Worm (Caenorhabditis elegans) whole organism, L2 larva: ENCODE data around the gene snb-6.
A peak's percentile ranks its signal among the peaks of the same experiment; 100 is the strongest.

ENCODE experiments used
- C34F6.9 ChIP-seq: fragments of 150-350 bp; optimal IDR thresholded peaks from 2 replicates; lab custom pipeline; 2014; ENCODE audit warnings: missing biosample characterization, missing genetic modification characterization
- F13H6.1 ChIP-seq: sonication (generic microtip); optimal IDR thresholded peaks from 2 replicates; lab custom pipeline; 2016; ENCODE audit warnings: missing genetic modification characterization, missing compliant biosample characterization
- alr-1 ChIP-seq: fragments of 150-350 bp; optimal IDR thresholded peaks from 2 replicates; lab custom pipeline; 2014; ENCODE audit warnings: missing biosample characterization, missing genetic modification characterization
- aly-2 ChIP-seq: fragments of 150-350 bp; optimal IDR thresholded peaks from 2 replicates; lab custom pipeline; 2014; ENCODE audit warnings: missing biosample characterization, missing genetic modification characterization
- ama-1 ChIP-seq: fragments of 150-350 bp; optimal IDR thresholded peaks from 2 replicates; lab custom pipeline; 2018; ENCODE audit warnings: inconsistent platforms
- blmp-1 ChIP-seq: sonication (generic microtip); optimal IDR thresholded peaks from 2 replicates; lab custom pipeline; 2017; ENCODE audit warnings: missing genetic modification characterization, mild to moderate bottlenecking, missing compliant biosample characterization, antibody characterized with exemption, moderate library complexity; ENCODE audit not compliant: insufficient read depth
- ceh-16 ChIP-seq: fragments of 150-350 bp; optimal IDR thresholded peaks from 2 replicates; lab custom pipeline; 2014; ENCODE audit warnings: missing biosample characterization, missing genetic modification characterization
- ceh-82 ChIP-seq: fragments of 150-350 bp; optimal IDR thresholded peaks from 2 replicates; lab custom pipeline; 2014; ENCODE audit warnings: missing biosample characterization, missing genetic modification characterization
- crh-2 ChIP-seq: sonication (generic microtip); optimal IDR thresholded peaks from 2 replicates; lab custom pipeline; 2017; ENCODE audit warnings: missing biosample characterization, missing genetic modification characterization
- dmd-4 ChIP-seq: sonication (generic microtip); optimal IDR thresholded peaks from 2 replicates; lab custom pipeline; 2017; ENCODE audit warnings: missing biosample characterization, missing genetic modification characterization
- egl-27 ChIP-seq: sonication (generic microtip); optimal IDR thresholded peaks from 3 replicates; lab custom pipeline; 2017; ENCODE audit warnings: missing biosample characterization, missing genetic modification reagents, missing genetic modification characterization
- elt-1 ChIP-seq: fragments of 150-350 bp; optimal IDR thresholded peaks from 2 replicates; lab custom pipeline; 2014; ENCODE audit warnings: missing biosample characterization, missing genetic modification characterization
- elt-3 ChIP-seq: sonication (generic microtip); optimal IDR thresholded peaks from 2 replicates; lab custom pipeline; 2017; ENCODE audit warnings: missing biosample characterization, missing genetic modification characterization
- fos-1 ChIP-seq: fragments of 150-350 bp; optimal IDR thresholded peaks from 2 replicates; lab custom pipeline; 2014; ENCODE audit warnings: missing biosample characterization, missing genetic modification characterization
- gmeb-1 ChIP-seq: fragments of 150-350 bp; optimal IDR thresholded peaks from 2 replicates; lab custom pipeline; 2014; ENCODE audit warnings: missing biosample characterization, missing genetic modification characterization
- lin-11 ChIP-seq: fragments of 150-350 bp; sonication (generic microtip); optimal IDR thresholded peaks from 2 replicates; lab custom pipeline; 2014; ENCODE audit warnings: missing biosample characterization, missing genetic modification characterization, inconsistent platforms, mixed read lengths
- lin-13 ChIP-seq: fragments of 150-350 bp; optimal IDR thresholded peaks from 2 replicates; lab custom pipeline; 2014; ENCODE audit warnings: missing biosample characterization, missing genetic modification reagents, missing genetic modification characterization
- lin-39 ChIP-seq: fragments of 150-350 bp; optimal IDR thresholded peaks from 2 replicates; lab custom pipeline; 2014; ENCODE audit warnings: missing biosample characterization, missing genetic modification reagents, missing genetic modification characterization
- lsy-2 ChIP-seq, 2 experiments: fragments of 150-350 bp in 1 of 2; sonication (generic microtip) in 1 of 2; optimal IDR thresholded peaks; 2 replicates each; lab custom pipeline; 2014 to 2017; ENCODE audit warnings: missing biosample characterization in 2 of 2, missing genetic modification characterization in 2 of 2
- mab-5 ChIP-seq: fragments of 150-350 bp; optimal IDR thresholded peaks from 2 replicates; lab custom pipeline; 2014; ENCODE audit warnings: missing biosample characterization, missing genetic modification characterization
- mbf-1 ChIP-seq: sonication (generic microtip); optimal IDR thresholded peaks from 2 replicates; lab custom pipeline; 2017; ENCODE audit warnings: missing biosample characterization, missing genetic modification characterization
- mdl-1 ChIP-seq, 2 experiments: fragments of 150-350 bp in 1 of 2; sonication (generic microtip) in 1 of 2; optimal IDR thresholded peaks; 2 replicates each; lab custom pipeline; 2017; ENCODE audit warnings: missing biosample characterization in 2 of 2, missing genetic modification characterization in 2 of 2
- nhr-10 ChIP-seq: sonication (generic microtip); optimal IDR thresholded peaks from 2 replicates; lab custom pipeline; 2017; ENCODE audit warnings: missing biosample characterization, missing genetic modification characterization
- nhr-11 ChIP-seq: fragments of 150-350 bp; optimal IDR thresholded peaks from 2 replicates; lab custom pipeline; 2014; ENCODE audit warnings: missing biosample characterization, missing genetic modification characterization
- nhr-12 ChIP-seq: fragments of 150-350 bp; optimal IDR thresholded peaks from 2 replicates; lab custom pipeline; 2014; ENCODE audit warnings: missing biosample characterization, missing genetic modification characterization
- nhr-129 ChIP-seq: fragments of 150-350 bp; optimal IDR thresholded peaks from 2 replicates; lab custom pipeline; 2014; ENCODE audit warnings: missing biosample characterization, missing genetic modification characterization
- nhr-21 ChIP-seq: fragments of 150-350 bp; optimal IDR thresholded peaks from 2 replicates; lab custom pipeline; 2014; ENCODE audit warnings: missing biosample characterization, missing genetic modification characterization
- nhr-23 ChIP-seq: fragments of 150-350 bp; optimal IDR thresholded peaks from 2 replicates; lab custom pipeline; 2014; ENCODE audit warnings: missing biosample characterization, missing genetic modification reagents, missing genetic modification characterization
- nhr-237 ChIP-seq: fragments of 150-350 bp; optimal IDR thresholded peaks from 2 replicates; lab custom pipeline; 2014; ENCODE audit warnings: missing biosample characterization, missing genetic modification characterization
- nhr-25 ChIP-seq: fragments of 150-350 bp; sonication (generic microtip); optimal IDR thresholded peaks from 3 replicates; lab custom pipeline; 2014; ENCODE audit warnings: missing biosample characterization, missing genetic modification characterization
- nhr-6 ChIP-seq: fragments of 150-350 bp; optimal IDR thresholded peaks from 2 replicates; lab custom pipeline; 2014; ENCODE audit warnings: missing biosample characterization, missing genetic modification characterization
- nhr-77 ChIP-seq: fragments of 150-350 bp; optimal IDR thresholded peaks from 2 replicates; lab custom pipeline; 2014; ENCODE audit warnings: missing biosample characterization, missing genetic modification characterization
- peb-1 ChIP-seq: fragments of 150-350 bp; optimal IDR thresholded peaks from 2 replicates; lab custom pipeline; 2014; ENCODE audit warnings: missing biosample characterization, missing genetic modification characterization
- sem-4 ChIP-seq: fragments of 150-350 bp; optimal IDR thresholded peaks from 2 replicates; lab custom pipeline; 2014; ENCODE audit warnings: missing biosample characterization, missing genetic modification reagents, missing genetic modification characterization
- skn-1 ChIP-seq: sonication (generic microtip); optimal IDR thresholded peaks from 2 replicates; lab custom pipeline; 2017; ENCODE audit warnings: missing biosample characterization, missing genetic modification characterization
- sma-3 ChIP-seq: sonication (generic microtip); optimal IDR thresholded peaks from 2 replicates; lab custom pipeline; 2016; ENCODE audit warnings: missing genetic modification reagents, missing genetic modification characterization, missing compliant biosample characterization
- sma-9 ChIP-seq, 2 experiments: fragments of 150-350 bp in 1 of 2; sonication (generic microtip) in 1 of 2; optimal IDR thresholded peaks; 2 replicates each; lab custom pipeline; 2014 to 2016; ENCODE audit warnings: missing genetic modification characterization in 2 of 2, mild to moderate bottlenecking in 1 of 2, missing biosample characterization in 1 of 2, missing compliant biosample characterization in 1 of 2, missing genetic modification reagents in 1 of 2, moderate library complexity in 1 of 2
- snpc-4 ChIP-seq: fragments of 150-350 bp; optimal IDR thresholded peaks from 2 replicates; lab custom pipeline; 2014; ENCODE audit warnings: missing biosample characterization, missing genetic modification characterization
- unc-39 ChIP-seq: fragments of 150-350 bp; optimal IDR thresholded peaks from 2 replicates; lab custom pipeline; 2014; ENCODE audit warnings: missing biosample characterization, missing genetic modification characterization
- unc-55 ChIP-seq: fragments of 150-350 bp; sonication (generic microtip); optimal IDR thresholded peaks from 3 replicates; lab custom pipeline; 2014; ENCODE audit warnings: missing biosample characterization, missing genetic modification reagents, missing genetic modification characterization
- unc-62 ChIP-seq: fragments of 150-350 bp; optimal IDR thresholded peaks from 2 replicates; lab custom pipeline; 2014; ENCODE audit warnings: missing biosample characterization, missing genetic modification reagents, missing genetic modification characterization
- ztf-1 ChIP-seq: fragments of 200-800 bp; sonication (Bioruptor generic); conservative IDR thresholded peaks from 2 replicates; pipeline ENCODE4 v1.3.6; 2022; ENCODE audit warnings: missing genetic modification characterization, missing compliant biosample characterization
- ztf-4 ChIP-seq: fragments of 150-350 bp; optimal IDR thresholded peaks from 2 replicates; lab custom pipeline; 2014; ENCODE audit warnings: missing biosample characterization, missing genetic modification characterization

The snb-6 gene

DNA sequence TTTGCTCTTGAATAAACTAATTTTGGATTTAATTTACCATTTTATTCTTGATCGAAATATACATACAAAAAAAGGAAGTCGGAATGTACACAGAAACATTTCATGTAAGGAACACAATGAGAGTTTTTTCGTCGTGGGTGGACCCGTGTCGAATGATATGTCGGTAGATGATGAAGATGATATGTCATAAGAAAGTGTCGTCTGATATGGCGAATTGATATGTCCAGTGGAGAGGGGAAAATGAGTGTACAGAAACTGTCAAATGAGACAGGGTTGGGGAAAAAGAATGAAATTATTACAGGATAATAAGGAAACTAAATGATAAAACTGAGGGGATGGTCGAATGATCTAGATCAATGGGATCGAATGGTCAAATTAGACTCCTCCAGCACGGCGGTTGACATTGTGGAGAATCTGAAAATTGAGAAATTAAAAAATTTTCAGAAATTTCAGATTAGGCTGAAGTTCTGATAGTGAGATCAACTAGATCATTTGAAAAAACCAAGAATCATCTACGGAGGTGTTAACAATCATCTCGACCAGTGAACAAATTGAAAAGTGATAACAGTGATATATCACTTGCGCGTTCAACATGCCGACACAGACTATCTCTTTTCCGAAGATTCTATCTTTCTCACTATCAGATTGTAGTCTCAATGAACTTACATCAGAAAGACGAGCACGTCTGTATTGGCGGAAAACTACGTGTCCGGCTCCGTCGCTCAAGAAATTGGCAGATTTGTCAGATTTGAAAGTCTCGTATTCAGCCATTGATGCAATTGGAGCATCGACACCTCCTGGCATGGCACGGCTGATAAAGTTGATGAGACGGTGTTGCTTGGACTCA lies 39.1 kb downstream of the snb-6 start:
- TF ChIP-seq sma-9 (GFP tag; optimal IDR thresholded peaks at IDR 0.05; lab: Kevin White, UChicago) (peak; percentile 78), sma-9 (tag; optimal IDR thresholded peaks at IDR 0.05; lab: Kevin White, UChicago) (no peak), fos-1 (peak; percentile 37), unc-62 (GFP tag; lab: Kevin White, UChicago) (no peak), nhr-129 (tag; lab: Kevin White, UChicago) (peak; percentile 1), C34F6.9 (tag; lab: Kevin White, UChicago) (no peak), nhr-77 (no peak), mab-5 (tag; lab: Kevin White, UChicago) (no peak), blmp-1 (tag; lab: Kevin White, UChicago) (peak; percentile 10), nhr-6 (tag; lab: Kevin White, UChicago) (no peak), ztf-4 (peak; percentile 39), nhr-21 (tag; lab: Kevin White, UChicago) (peak; percentile 89), sma-3 (GFP tag; lab: Kevin White, UChicago) (peak; percentile 14), F13H6.1 (tag; lab: Kevin White, UChicago) (no peak), nhr-237 (tag; lab: Kevin White, UChicago) (no peak), nhr-25 (tag; lab: Kevin White, UChicago) (peak; percentile 49), ama-1 (lab: Kevin White, UChicago) (peak; percentile 93)

- TF ChIP-seq lin-39 (tag; lab: Kevin White, UChicago) = no peak
- peak; percentile 8 for TF ChIP-seq sma-3 (GFP tag; lab: Kevin White, UChicago)
- peak in 1 of 2 experiments; percentile 38 for TF ChIP-seq lsy-2 (tag; optimal IDR thresholded peaks at IDR 0.05; lab: Kevin White, UChicago)
- TF ChIP-seq nhr-21 (tag; lab: Kevin White, UChicago) = peak; percentile 67
- TF ChIP-seq lin-13 (GFP tag; lab: Kevin White, UChicago) = peak; percentile 14
- TF ChIP-seq nhr-25 (tag; lab: Kevin White, UChicago) = peak; percentile 84
- TF ChIP-seq sma-9 (GFP tag; optimal IDR thresholded peaks at IDR 0.05; lab: Kevin White, UChicago) = peak; percentile 40
- no peak for TF ChIP-seq sma-9 (tag; optimal IDR thresholded peaks at IDR 0.05; lab: Kevin White, UChicago)
- TF ChIP-seq mdl-1 (tag; optimal IDR thresholded peaks at IDR 0.05; lab: Kevin White, UChicago) = no peak
- TF ChIP-seq ceh-16 = no peak
Observed at ce11 chrII:8818978-8819896, 40.3 kb downstream of the snb-6 start, which contains the start of gene F46C5.10. Gene F46C5.10, minus strand, starts transcription at chrII:8819028.

DNA sequence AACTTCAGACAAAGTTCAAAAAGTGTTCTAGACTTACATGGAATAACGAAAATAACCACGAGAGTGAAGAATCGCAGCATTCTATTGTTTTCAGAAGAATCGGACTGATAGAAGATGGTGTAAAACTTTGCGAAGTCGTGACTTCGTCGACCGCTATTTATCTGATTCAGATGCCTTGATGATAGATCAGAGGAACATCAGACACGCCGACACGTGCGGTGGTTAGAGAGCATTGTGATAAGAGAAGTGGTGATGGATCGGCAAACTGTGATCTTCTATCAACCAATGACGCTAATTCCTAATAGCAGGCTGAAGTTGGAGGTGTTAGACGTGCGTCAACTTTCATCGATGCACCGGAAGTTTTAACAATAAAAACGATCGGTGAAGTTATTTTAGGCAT lies 41.2 kb downstream of the snb-6 start:
- TF ChIP-seq mbf-1 (tag; lab: Kevin White, UChicago) (no peak), gmeb-1 (tag; lab: Kevin White, UChicago) (peak; percentile 14), C34F6.9 (tag; lab: Kevin White, UChicago) (no peak), nhr-237 (tag; lab: Kevin White, UChicago) (no peak), mab-5 (tag; lab: Kevin White, UChicago) (no peak), nhr-11 (tag; lab: Kevin White, UChicago) (no peak), nhr-77 (no peak), dmd-4 (tag; lab: Kevin White, UChicago) (no peak), fos-1 (no peak), ztf-1 (GFP tag; lab: Robert Waterston, UW) (no peak), ceh-16 (no peak), unc-39 (tag; lab: Kevin White, UChicago) (no peak), egl-27 (tag; lab: Kevin White, UChicago) (peak; percentile 61), elt-3 (tag; lab: Kevin White, UChicago) (no peak), nhr-23 (no peak), alr-1 (tag; lab: Kevin White, UChicago) (no peak), aly-2 (no peak), nhr-21 (tag; lab: Kevin White, UChicago) (peak; percentile 92), nhr-10 (tag; lab: Kevin White, UChicago) (no peak), ceh-82 (tag; lab: Kevin White, UChicago) (no peak), lin-39 (tag; lab: Kevin White, UChicago) (no peak), unc-55 (GFP tag; lab: Kevin White, UChicago) (no peak), snpc-4 (tag; lab: Kevin White, UChicago) (no peak), mdl-1 (tag; optimal IDR thresholded peaks at IDR 0.05; lab: Kevin White, UChicago) (peak; percentile 34 to 47), F13H6.1 (tag; lab: Kevin White, UChicago) (peak; percentile 2), skn-1 (tag; lab: Kevin White, UChicago) (no peak), lin-11 (tag; lab: Kevin White, UChicago) (no peak), sem-4 (no peak), crh-2 (tag; lab: Kevin White, UChicago) (peak; percentile 22), elt-1 (tag; lab: Kevin White, UChicago) (no peak), ztf-4 (no peak), blmp-1 (tag; lab: Kevin White, UChicago) (peak; percentile 71), nhr-12 (tag; lab: Kevin White, UChicago) (no peak), ama-1 (lab: Kevin White, UChicago) (peak; percentile 71), peb-1 (tag; lab: Kevin White, UChicago) (no peak), sma-3 (GFP tag; lab: Kevin White, UChicago) (peak; percentile 81)
